Worm (Caenorhabditis elegans): ENCODE results near the gene F40G9.5.

F40G9.5 gene

DNA sequence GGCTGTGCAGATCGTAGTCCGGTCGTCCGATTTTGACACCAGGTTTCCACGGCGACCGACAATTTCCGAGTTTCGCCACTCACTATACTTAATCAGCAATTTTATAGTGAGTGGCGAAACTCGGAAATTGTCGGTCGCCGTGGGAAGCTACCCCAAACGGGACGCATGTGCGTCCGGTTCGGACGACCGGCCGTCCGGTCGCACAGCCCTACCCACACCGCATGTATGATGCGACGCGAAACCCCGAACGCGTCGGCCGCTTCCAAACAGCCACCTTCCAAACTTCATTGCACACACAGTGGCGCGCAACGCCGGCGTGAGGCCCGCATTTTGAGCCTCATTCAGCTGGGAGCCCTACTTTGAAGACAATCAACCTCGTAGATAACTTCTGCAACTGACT, 30.0 kb upstream of the F40G9.5 start:
- no peak for TF ChIP-seq med-1 (GFP tag; optimal IDR thresholded peaks at IDR 0.05; ENCODE audit: insufficient read depth)
- no peak for TF ChIP-seq ztf-23 (GFP tag; IDR thresholded peaks at IDR 0.05)
- no peak for TF ChIP-seq flt-1 (GFP tag; IDR thresholded peaks at IDR 0.05)
- no peak for TF ChIP-seq ztf-29 (GFP tag; IDR thresholded peaks at IDR 0.05)
- no peak for TF ChIP-seq ref-1 (GFP tag; conservative IDR thresholded peaks at IDR 0.05)
- TF ChIP-seq klf-2 (GFP tag; conservative IDR thresholded peaks at IDR 0.05), result no peak
- no peak for TF ChIP-seq T22C8.4 (GFP tag; IDR thresholded peaks at IDR 0.05)
- no peak for TF ChIP-seq cog-1 (tag; optimal IDR thresholded peaks at IDR 0.05)

DNA sequence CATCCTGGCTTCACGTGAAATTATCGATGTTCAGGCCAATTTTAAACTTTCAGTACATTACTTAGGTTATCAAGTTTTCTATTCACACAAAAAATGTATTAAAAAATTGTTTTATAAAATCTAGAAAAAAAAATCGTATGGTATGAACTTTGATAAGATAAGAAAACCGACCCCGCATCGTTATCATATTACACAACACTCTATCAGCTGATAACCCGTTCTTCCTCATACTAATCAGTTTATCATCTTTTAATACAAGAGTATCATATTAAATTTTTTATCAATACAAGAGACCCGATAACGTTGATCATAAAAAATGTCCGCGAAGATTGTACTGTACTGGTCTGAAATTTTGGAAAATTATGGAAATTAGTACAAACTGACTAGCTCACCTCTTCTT, 26.9 kb upstream of the F40G9.5 start:
- TF ChIP-seq ztf-29 (GFP tag; IDR thresholded peaks at IDR 0.05) (no peak), tab-1 (GFP tag; IDR thresholded peaks at IDR 0.05) (no peak), cog-1 (tag; optimal IDR thresholded peaks at IDR 0.05) (no peak), med-1 (GFP tag; optimal IDR thresholded peaks at IDR 0.05; ENCODE audit: insufficient read depth) (no peak), flt-1 (GFP tag; IDR thresholded peaks at IDR 0.05) (no peak)

DNA sequence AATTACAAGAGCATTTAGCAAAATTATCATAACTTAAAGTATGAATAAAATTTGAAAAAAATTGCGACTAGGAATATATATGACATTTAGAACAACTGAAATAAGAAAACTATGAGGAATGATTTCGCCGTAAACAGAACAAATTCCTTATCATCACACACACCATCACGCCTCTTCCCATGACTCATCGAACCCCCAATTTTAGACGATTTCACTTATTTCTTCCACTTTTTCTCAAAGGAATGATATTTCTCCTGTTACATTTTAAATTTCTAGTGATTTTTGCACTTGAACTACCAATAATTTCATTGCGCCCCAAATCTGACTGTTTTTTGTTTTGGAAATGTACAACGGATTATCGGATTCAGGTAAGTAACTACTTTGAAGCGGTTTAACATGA, 24.4 kb upstream of the F40G9.5 start, which contains the start of the genes zig-13 and ver-1:
Gene zig-13 (minus strand): TSS at position 101 of the 400 bp plus-strand sequence.
Gene ver-1 (plus strand): TSS at position 180 of the 400 bp plus-strand sequence.
- no peak for TF ChIP-seq ref-1 (GFP tag; conservative IDR thresholded peaks at IDR 0.05)
- TF ChIP-seq med-1 (GFP tag; optimal IDR thresholded peaks at IDR 0.05; ENCODE audit: insufficient read depth), result no peak
- no peak for TF ChIP-seq klf-2 (GFP tag; conservative IDR thresholded peaks at IDR 0.05)
- TF ChIP-seq flt-1 (GFP tag; IDR thresholded peaks at IDR 0.05), result no peak
- no peak for TF ChIP-seq cog-1 (tag; optimal IDR thresholded peaks at IDR 0.05)
- TF ChIP-seq T22C8.4 (GFP tag; IDR thresholded peaks at IDR 0.05), result no peak
- TF ChIP-seq tab-1 (GFP tag; IDR thresholded peaks at IDR 0.05), result no peak
- no peak for TF ChIP-seq ztf-23 (GFP tag; IDR thresholded peaks at IDR 0.05)
- no peak for TF ChIP-seq ztf-29 (GFP tag; IDR thresholded peaks at IDR 0.05)

DNA sequence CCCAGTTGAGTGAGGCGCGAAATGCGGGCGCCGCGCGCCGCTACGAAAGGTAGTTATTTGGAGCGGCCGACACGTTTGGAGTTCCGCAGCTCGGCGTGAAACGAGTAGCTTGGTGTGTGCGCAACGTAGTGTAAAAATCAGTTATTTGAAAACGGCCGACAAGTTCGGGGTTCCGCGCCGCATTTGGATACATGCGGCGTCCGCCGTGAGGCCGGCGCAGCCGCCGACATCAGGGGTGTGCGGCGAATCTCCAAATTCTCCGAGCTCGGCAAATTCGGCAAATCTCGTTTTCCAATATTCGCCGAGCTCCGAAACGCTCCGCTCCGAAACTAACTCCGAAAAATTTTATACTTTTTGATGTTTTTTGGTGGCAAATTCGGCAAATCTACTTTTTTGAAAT, 23.1 kb upstream of the F40G9.5 start:
- TF ChIP-seq flt-1 (GFP tag; IDR thresholded peaks at IDR 0.05), result no peak
- TF ChIP-seq med-1 (GFP tag; optimal IDR thresholded peaks at IDR 0.05; ENCODE audit: insufficient read depth), result no peak
- no peak for TF ChIP-seq T22C8.4 (GFP tag; IDR thresholded peaks at IDR 0.05)
- no peak for TF ChIP-seq ztf-23 (GFP tag; IDR thresholded peaks at IDR 0.05)
- no peak for TF ChIP-seq tab-1 (GFP tag; IDR thresholded peaks at IDR 0.05)
- no peak for TF ChIP-seq ref-1 (GFP tag; conservative IDR thresholded peaks at IDR 0.05)
- no peak for TF ChIP-seq klf-2 (GFP tag; conservative IDR thresholded peaks at IDR 0.05)
- no peak for TF ChIP-seq ztf-29 (GFP tag; IDR thresholded peaks at IDR 0.05)
- TF ChIP-seq cog-1 (tag; optimal IDR thresholded peaks at IDR 0.05), result no peak

DNA sequence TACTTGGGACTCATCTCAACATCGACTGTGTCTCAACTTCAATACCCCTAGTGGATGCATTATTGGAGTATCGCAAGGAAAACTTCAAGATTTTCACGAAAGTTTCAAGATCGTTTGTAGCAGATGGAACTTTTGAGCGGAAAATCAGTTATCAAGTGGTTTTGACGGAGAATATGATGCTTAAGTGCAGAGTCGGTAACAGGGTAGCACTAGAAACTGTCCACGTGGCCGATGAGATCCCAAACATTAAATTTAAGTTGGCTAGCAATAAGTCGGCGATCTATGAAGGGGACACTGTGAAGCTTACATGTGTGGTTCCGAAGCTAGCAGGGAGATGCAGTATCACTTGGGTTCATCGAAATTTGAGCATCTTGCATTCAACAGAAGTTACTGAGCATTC, 21.9 kb upstream of the F40G9.5 start:
- TF ChIP-seq cog-1 (tag; optimal IDR thresholded peaks at IDR 0.05) (no peak), flt-1 (GFP tag; IDR thresholded peaks at IDR 0.05) (no peak), T22C8.4 (GFP tag; IDR thresholded peaks at IDR 0.05) (no peak), med-1 (GFP tag; optimal IDR thresholded peaks at IDR 0.05; ENCODE audit: insufficient read depth) (no peak), ztf-29 (GFP tag; IDR thresholded peaks at IDR 0.05) (no peak)

DNA sequence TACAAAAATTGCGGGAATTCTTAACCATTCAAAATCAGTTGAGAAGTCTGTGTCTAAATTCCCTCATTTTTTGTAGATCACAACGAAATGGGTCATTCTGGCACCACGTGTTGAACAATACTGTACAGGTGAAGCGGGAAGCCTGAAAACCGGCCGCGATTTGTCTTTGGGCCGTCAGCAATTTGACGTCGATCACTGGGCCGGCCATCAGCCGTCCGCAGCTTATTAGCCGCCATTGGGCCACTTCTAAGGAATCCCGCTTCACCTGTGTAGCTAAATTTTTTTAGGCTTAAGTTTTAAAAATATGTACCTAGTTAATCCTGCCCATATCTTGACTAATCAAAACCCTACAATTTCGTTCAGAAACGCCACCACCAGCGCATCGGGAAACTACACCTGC, 21.4 kb upstream of the F40G9.5 start:
- TF ChIP-seq ztf-23 (GFP tag; IDR thresholded peaks at IDR 0.05) (no peak), T22C8.4 (GFP tag; IDR thresholded peaks at IDR 0.05) (no peak), flt-1 (GFP tag; IDR thresholded peaks at IDR 0.05) (no peak), ref-1 (GFP tag; conservative IDR thresholded peaks at IDR 0.05) (no peak), med-1 (GFP tag; optimal IDR thresholded peaks at IDR 0.05; ENCODE audit: insufficient read depth) (no peak), cog-1 (tag; optimal IDR thresholded peaks at IDR 0.05) (no peak), ztf-29 (GFP tag; IDR thresholded peaks at IDR 0.05) (no peak), tab-1 (GFP tag; IDR thresholded peaks at IDR 0.05) (no peak), klf-2 (GFP tag; conservative IDR thresholded peaks at IDR 0.05) (no peak)

DNA sequence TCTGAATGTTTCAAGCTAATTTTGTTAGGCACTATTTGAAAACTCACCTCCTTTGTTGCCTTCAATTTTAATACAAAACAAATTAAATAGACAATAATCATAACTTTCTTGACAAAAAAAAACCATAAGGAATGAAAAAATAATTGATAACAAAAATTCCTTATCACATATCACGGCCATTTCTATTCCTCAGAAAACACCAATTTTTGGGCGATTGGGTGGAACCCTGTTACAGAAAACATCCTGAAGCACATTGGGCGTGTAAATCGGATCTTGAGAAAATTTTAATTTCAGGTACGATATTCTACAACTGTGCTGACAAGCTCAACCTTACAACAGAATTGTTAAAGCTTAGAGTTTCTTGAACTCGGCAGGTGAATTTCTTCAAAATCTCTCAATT, 16.3 kb upstream of the F40G9.5 start, which contains the start of gene F40G9.8:
Gene F40G9.8 (minus strand): TSS at position 101 of the 400 bp plus-strand sequence.
- TF ChIP-seq ztf-29 (GFP tag; IDR thresholded peaks at IDR 0.05) (no peak), klf-2 (GFP tag; conservative IDR thresholded peaks at IDR 0.05) (no peak), med-1 (GFP tag; optimal IDR thresholded peaks at IDR 0.05; ENCODE audit: insufficient read depth) (no peak), ztf-23 (GFP tag; IDR thresholded peaks at IDR 0.05) (no peak), flt-1 (GFP tag; IDR thresholded peaks at IDR 0.05) (no peak)

- TF ChIP-seq med-1 (GFP tag; optimal IDR thresholded peaks at IDR 0.05; ENCODE audit: insufficient read depth), result no peak
- TF ChIP-seq tab-1 (GFP tag; IDR thresholded peaks at IDR 0.05), result no peak
- no peak for TF ChIP-seq klf-2 (GFP tag; conservative IDR thresholded peaks at IDR 0.05)
- no peak for TF ChIP-seq flt-1 (GFP tag; IDR thresholded peaks at IDR 0.05)
- no peak for TF ChIP-seq ztf-29 (GFP tag; IDR thresholded peaks at IDR 0.05)
- TF ChIP-seq ztf-23 (GFP tag; IDR thresholded peaks at IDR 0.05), result no peak
- TF ChIP-seq ref-1 (GFP tag; conservative IDR thresholded peaks at IDR 0.05), result no peak
- TF ChIP-seq cog-1 (tag; optimal IDR thresholded peaks at IDR 0.05), result no peak
- TF ChIP-seq T22C8.4 (GFP tag; IDR thresholded peaks at IDR 0.05), result no peak
These were observed 15.7 kb upstream of the F40G9.5 start, which contains the start of gene F40G9.7 for ce11 chrIII:165390-165789. Gene F40G9.7, plus strand, starts transcription at chrIII:165690.

ce11 chrIII:169478-169877, 11.6 kb upstream of the F40G9.5 start, which contains the start of gene F40G9.18:
Gene F40G9.18, minus strand, starts transcription at chrIII:169578.
- TF ChIP-seq T22C8.4 (GFP tag; IDR thresholded peaks at IDR 0.05) (no peak), ztf-29 (GFP tag; IDR thresholded peaks at IDR 0.05) (no peak), med-1 (GFP tag; optimal IDR thresholded peaks at IDR 0.05; ENCODE audit: insufficient read depth) (no peak), klf-2 (GFP tag; conservative IDR thresholded peaks at IDR 0.05) (no peak), ztf-23 (GFP tag; IDR thresholded peaks at IDR 0.05) (no peak), ref-1 (GFP tag; conservative IDR thresholded peaks at IDR 0.05) (no peak), cog-1 (tag; optimal IDR thresholded peaks at IDR 0.05) (no peak), flt-1 (GFP tag; IDR thresholded peaks at IDR 0.05) (no peak), tab-1 (GFP tag; IDR thresholded peaks at IDR 0.05) (no peak)

DNA sequence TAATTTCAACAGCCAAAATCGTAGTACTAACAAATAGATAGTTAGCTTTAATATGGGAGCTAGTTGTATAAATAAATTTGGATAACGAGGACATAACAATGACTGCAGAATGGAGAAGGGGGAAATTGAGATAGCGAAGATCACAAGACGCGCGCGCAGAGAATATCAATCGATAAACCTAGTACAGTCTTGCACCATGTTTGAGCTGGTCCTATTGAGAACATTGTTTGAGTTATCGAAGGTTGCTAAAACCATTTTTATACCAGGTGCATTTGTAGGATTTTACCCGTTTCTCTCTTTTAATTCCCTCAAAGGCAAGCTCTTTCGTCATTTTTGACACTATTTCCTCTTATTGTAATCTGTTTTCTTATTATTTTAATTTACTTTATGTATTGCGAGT, 9.4 kb upstream of the F40G9.5 start, which contains the start of the genes F40G9.9 and F40G9.12:
Gene F40G9.9 (minus strand): TSS at position 101 of the 400 bp plus-strand sequence.
Gene F40G9.12 (plus strand): TSS at position 231 of the 400 bp plus-strand sequence.
- TF ChIP-seq ztf-29 (GFP tag; IDR thresholded peaks at IDR 0.05), result no peak
- no peak for TF ChIP-seq tab-1 (GFP tag; IDR thresholded peaks at IDR 0.05)
- TF ChIP-seq med-1 (GFP tag; optimal IDR thresholded peaks at IDR 0.05; ENCODE audit: insufficient read depth), result no peak
- no peak for TF ChIP-seq cog-1 (tag; optimal IDR thresholded peaks at IDR 0.05)
- no peak for TF ChIP-seq ref-1 (GFP tag; conservative IDR thresholded peaks at IDR 0.05)
- TF ChIP-seq flt-1 (GFP tag; IDR thresholded peaks at IDR 0.05), result no peak

Data from whole organism, midembryonic.